Worm (Caenorhabditis elegans) whole organism, L2 larva: ENCODE data around the gene col-169.

Experiments
- C34F6.9 ChIP-seq: fragments of 150-350 bp; optimal IDR thresholded peaks from 2 replicates; lab custom pipeline; 2014; ENCODE audit warnings: missing biosample characterization, missing genetic modification characterization
- F13H6.1 ChIP-seq: sonication (generic microtip); optimal IDR thresholded peaks from 2 replicates; lab custom pipeline; 2016; ENCODE audit warnings: missing genetic modification characterization, missing compliant biosample characterization
- R02D3.7 ChIP-seq: fragments of 150-350 bp; optimal IDR thresholded peaks from 2 replicates; lab custom pipeline; 2014; ENCODE audit warnings: missing biosample characterization, missing genetic modification characterization
- Y55F3AM.14 ChIP-seq: fragments of 200-800 bp; sonication (Bioruptor generic); optimal IDR thresholded peaks from 2 replicates; lab custom pipeline; 2018; ENCODE audit warnings: mild to moderate bottlenecking, missing genetic modification characterization, missing compliant biosample characterization
- ZK546.5 ChIP-seq: sonication (generic microtip); optimal IDR thresholded peaks from 2 replicates; lab custom pipeline; 2017; ENCODE audit warnings: missing biosample characterization, missing genetic modification characterization
- alr-1 ChIP-seq: fragments of 150-350 bp; optimal IDR thresholded peaks from 2 replicates; lab custom pipeline; 2014; ENCODE audit warnings: missing biosample characterization, missing genetic modification characterization
- blmp-1 ChIP-seq: sonication (generic microtip); optimal IDR thresholded peaks from 2 replicates; lab custom pipeline; 2017; ENCODE audit warnings: missing genetic modification characterization, mild to moderate bottlenecking, missing compliant biosample characterization, antibody characterized with exemption, moderate library complexity; ENCODE audit not compliant: insufficient read depth
- ceh-16 ChIP-seq: fragments of 150-350 bp; optimal IDR thresholded peaks from 2 replicates; lab custom pipeline; 2014; ENCODE audit warnings: missing biosample characterization, missing genetic modification characterization
- ceh-82 ChIP-seq: fragments of 150-350 bp; optimal IDR thresholded peaks from 2 replicates; lab custom pipeline; 2014; ENCODE audit warnings: missing biosample characterization, missing genetic modification characterization
- crh-2 ChIP-seq: sonication (generic microtip); optimal IDR thresholded peaks from 2 replicates; lab custom pipeline; 2017; ENCODE audit warnings: missing biosample characterization, missing genetic modification characterization
- dmd-4 ChIP-seq: sonication (generic microtip); optimal IDR thresholded peaks from 2 replicates; lab custom pipeline; 2017; ENCODE audit warnings: missing biosample characterization, missing genetic modification characterization
- egl-27 ChIP-seq: sonication (generic microtip); optimal IDR thresholded peaks from 3 replicates; lab custom pipeline; 2017; ENCODE audit warnings: missing biosample characterization, missing genetic modification reagents, missing genetic modification characterization
- elt-1 ChIP-seq: fragments of 150-350 bp; optimal IDR thresholded peaks from 2 replicates; lab custom pipeline; 2014; ENCODE audit warnings: missing biosample characterization, missing genetic modification characterization
- elt-3 ChIP-seq: sonication (generic microtip); optimal IDR thresholded peaks from 2 replicates; lab custom pipeline; 2017; ENCODE audit warnings: missing biosample characterization, missing genetic modification characterization
- fos-1 ChIP-seq: fragments of 150-350 bp; optimal IDR thresholded peaks from 2 replicates; lab custom pipeline; 2014; ENCODE audit warnings: missing biosample characterization, missing genetic modification characterization
- gmeb-1 ChIP-seq: fragments of 150-350 bp; optimal IDR thresholded peaks from 2 replicates; lab custom pipeline; 2014; ENCODE audit warnings: missing biosample characterization, missing genetic modification characterization
- lin-11 ChIP-seq: fragments of 150-350 bp; sonication (generic microtip); optimal IDR thresholded peaks from 2 replicates; lab custom pipeline; 2014; ENCODE audit warnings: missing biosample characterization, missing genetic modification characterization, inconsistent platforms, mixed read lengths
- lin-13 ChIP-seq: fragments of 150-350 bp; optimal IDR thresholded peaks from 2 replicates; lab custom pipeline; 2014; ENCODE audit warnings: missing biosample characterization, missing genetic modification reagents, missing genetic modification characterization
- lin-39 ChIP-seq: fragments of 150-350 bp; optimal IDR thresholded peaks from 2 replicates; lab custom pipeline; 2014; ENCODE audit warnings: missing biosample characterization, missing genetic modification reagents, missing genetic modification characterization
- lsy-2 ChIP-seq, 2 experiments: fragments of 150-350 bp in 1 of 2; sonication (generic microtip) in 1 of 2; optimal IDR thresholded peaks; 2 replicates each; lab custom pipeline; 2014 to 2017; ENCODE audit warnings: missing biosample characterization in 2 of 2, missing genetic modification characterization in 2 of 2
- mbf-1 ChIP-seq: sonication (generic microtip); optimal IDR thresholded peaks from 2 replicates; lab custom pipeline; 2017; ENCODE audit warnings: missing biosample characterization, missing genetic modification characterization
- nhr-10 ChIP-seq: sonication (generic microtip); optimal IDR thresholded peaks from 2 replicates; lab custom pipeline; 2017; ENCODE audit warnings: missing biosample characterization, missing genetic modification characterization
- nhr-11 ChIP-seq: fragments of 150-350 bp; optimal IDR thresholded peaks from 2 replicates; lab custom pipeline; 2014; ENCODE audit warnings: missing biosample characterization, missing genetic modification characterization
- nhr-21 ChIP-seq: fragments of 150-350 bp; optimal IDR thresholded peaks from 2 replicates; lab custom pipeline; 2014; ENCODE audit warnings: missing biosample characterization, missing genetic modification characterization
- nhr-23 ChIP-seq: fragments of 150-350 bp; optimal IDR thresholded peaks from 2 replicates; lab custom pipeline; 2014; ENCODE audit warnings: missing biosample characterization, missing genetic modification reagents, missing genetic modification characterization
- nhr-25 ChIP-seq: fragments of 150-350 bp; sonication (generic microtip); optimal IDR thresholded peaks from 3 replicates; lab custom pipeline; 2014; ENCODE audit warnings: missing biosample characterization, missing genetic modification characterization
- nhr-77 ChIP-seq: fragments of 150-350 bp; optimal IDR thresholded peaks from 2 replicates; lab custom pipeline; 2014; ENCODE audit warnings: missing biosample characterization, missing genetic modification characterization
- skn-1 ChIP-seq: sonication (generic microtip); optimal IDR thresholded peaks from 2 replicates; lab custom pipeline; 2017; ENCODE audit warnings: missing biosample characterization, missing genetic modification characterization
- sma-3 ChIP-seq: sonication (generic microtip); optimal IDR thresholded peaks from 2 replicates; lab custom pipeline; 2016; ENCODE audit warnings: missing genetic modification reagents, missing genetic modification characterization, missing compliant biosample characterization
- snpc-4 ChIP-seq: fragments of 150-350 bp; optimal IDR thresholded peaks from 2 replicates; lab custom pipeline; 2014; ENCODE audit warnings: missing biosample characterization, missing genetic modification characterization
- unc-55 ChIP-seq: fragments of 150-350 bp; sonication (generic microtip); optimal IDR thresholded peaks from 3 replicates; lab custom pipeline; 2014; ENCODE audit warnings: missing biosample characterization, missing genetic modification reagents, missing genetic modification characterization
- unc-62 ChIP-seq: fragments of 150-350 bp; optimal IDR thresholded peaks from 2 replicates; lab custom pipeline; 2014; ENCODE audit warnings: missing biosample characterization, missing genetic modification reagents, missing genetic modification characterization
- ztf-4 ChIP-seq: fragments of 150-350 bp; optimal IDR thresholded peaks from 2 replicates; lab custom pipeline; 2014; ENCODE audit warnings: missing biosample characterization, missing genetic modification characterization

The col-169 gene

DNA sequence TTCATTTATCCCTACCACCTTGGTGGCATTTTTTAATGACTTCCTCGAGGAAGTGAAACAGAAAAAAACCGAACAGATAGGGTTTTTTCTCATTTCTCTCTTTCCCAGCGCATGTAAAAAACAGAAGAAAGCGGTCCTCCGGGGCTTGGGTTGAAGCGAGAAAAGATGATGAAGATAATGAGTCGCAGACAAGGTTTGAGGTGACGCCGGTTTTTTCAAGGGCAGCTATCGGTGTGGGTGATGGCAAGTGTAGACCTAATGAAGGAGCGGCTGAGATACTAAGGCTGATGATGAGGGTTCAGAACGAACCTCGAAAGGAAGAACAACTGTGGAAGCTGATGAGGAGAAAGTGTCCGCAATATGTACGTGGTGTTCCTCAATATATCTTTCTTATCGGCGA is 8.1 kb upstream of the col-169 start (continued):
- TF ChIP-seq mbf-1 (tag; lab: Kevin White, UChicago) = no peak
- TF ChIP-seq lin-11 (tag; lab: Kevin White, UChicago) = no peak
- TF ChIP-seq sma-3 (GFP tag; lab: Kevin White, UChicago) = peak; percentile 18
- no peak for TF ChIP-seq ceh-82 (tag; lab: Kevin White, UChicago)
- no peak for TF ChIP-seq unc-62 (GFP tag; lab: Kevin White, UChicago)
- TF ChIP-seq nhr-10 (tag; lab: Kevin White, UChicago) = no peak
- TF ChIP-seq ceh-16 (tag; lab: Kevin White, UChicago) = peak; percentile 41
- TF ChIP-seq skn-1 (tag; lab: Kevin White, UChicago) = no peak
- no peak for TF ChIP-seq elt-3 (tag; lab: Kevin White, UChicago)
- peak; percentile 22 for TF ChIP-seq fos-1 (tag; lab: Kevin White, UChicago)
- TF ChIP-seq lin-13 (GFP tag; lab: Kevin White, UChicago) = no peak
- TF ChIP-seq crh-2 (tag; lab: Kevin White, UChicago) = peak; percentile 25
- TF ChIP-seq nhr-77 (tag; lab: Kevin White, UChicago) = no peak
- TF ChIP-seq dmd-4 (tag; lab: Kevin White, UChicago) = no peak
- TF ChIP-seq ZK546.5 (tag; lab: Kevin White, UChicago) = no peak
- TF ChIP-seq gmeb-1 = no peak
- no peak for TF ChIP-seq nhr-11 (tag; lab: Kevin White, UChicago)
- TF ChIP-seq nhr-23 (tag; lab: Kevin White, UChicago) = no peak
- no peak for TF ChIP-seq lin-39 (tag; lab: Kevin White, UChicago)
- no peak for TF ChIP-seq elt-1 (tag; lab: Kevin White, UChicago)
- TF ChIP-seq snpc-4 (tag; lab: Kevin White, UChicago) = no peak
- no peak for TF ChIP-seq C34F6.9
- no peak for TF ChIP-seq R02D3.7
- no peak for TF ChIP-seq unc-55 (GFP tag; lab: Kevin White, UChicago)
- no peak for TF ChIP-seq F13H6.1 (tag; lab: Kevin White, UChicago)
- no peak for TF ChIP-seq ztf-4 (tag; lab: Kevin White, UChicago)

DNA sequence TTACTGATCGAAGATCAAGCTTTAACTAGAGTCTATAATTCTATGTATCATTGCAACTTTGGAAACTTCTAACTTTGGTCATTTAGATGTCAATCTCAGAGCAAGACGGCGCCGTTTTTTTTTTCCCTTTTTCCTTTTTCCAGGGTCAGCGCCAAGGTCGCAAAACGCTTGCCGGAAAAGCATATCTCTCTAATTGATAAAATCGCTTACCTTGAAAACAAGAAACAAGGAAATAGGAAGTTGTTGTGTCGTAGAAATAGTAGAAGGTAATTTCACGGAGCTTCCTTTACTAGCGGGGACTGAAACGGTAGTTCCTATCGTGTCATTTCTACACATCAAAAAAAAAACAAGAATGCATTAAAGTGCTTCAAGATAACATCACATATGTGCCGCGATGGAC is 7.6 kb upstream of the col-169 start:
- TF ChIP-seq elt-1 (tag; lab: Kevin White, UChicago) (no peak), snpc-4 (tag; lab: Kevin White, UChicago) (no peak), sma-3 (GFP tag; lab: Kevin White, UChicago) (no peak)
- TF ChIP-seq, all 48 proteins: peak for 0

- TF ChIP-seq nhr-25 (tag; lab: Kevin White, UChicago) = peak; percentile 59
- TF ChIP-seq ztf-4 (tag; lab: Kevin White, UChicago) = no peak
Observed at ce11 chrX:6323129-6323528, 5.8 kb upstream of the col-169 start, which contains the start of gene col-167. Gene col-167, plus strand, starts transcription at chrX:6323488.

DNA sequence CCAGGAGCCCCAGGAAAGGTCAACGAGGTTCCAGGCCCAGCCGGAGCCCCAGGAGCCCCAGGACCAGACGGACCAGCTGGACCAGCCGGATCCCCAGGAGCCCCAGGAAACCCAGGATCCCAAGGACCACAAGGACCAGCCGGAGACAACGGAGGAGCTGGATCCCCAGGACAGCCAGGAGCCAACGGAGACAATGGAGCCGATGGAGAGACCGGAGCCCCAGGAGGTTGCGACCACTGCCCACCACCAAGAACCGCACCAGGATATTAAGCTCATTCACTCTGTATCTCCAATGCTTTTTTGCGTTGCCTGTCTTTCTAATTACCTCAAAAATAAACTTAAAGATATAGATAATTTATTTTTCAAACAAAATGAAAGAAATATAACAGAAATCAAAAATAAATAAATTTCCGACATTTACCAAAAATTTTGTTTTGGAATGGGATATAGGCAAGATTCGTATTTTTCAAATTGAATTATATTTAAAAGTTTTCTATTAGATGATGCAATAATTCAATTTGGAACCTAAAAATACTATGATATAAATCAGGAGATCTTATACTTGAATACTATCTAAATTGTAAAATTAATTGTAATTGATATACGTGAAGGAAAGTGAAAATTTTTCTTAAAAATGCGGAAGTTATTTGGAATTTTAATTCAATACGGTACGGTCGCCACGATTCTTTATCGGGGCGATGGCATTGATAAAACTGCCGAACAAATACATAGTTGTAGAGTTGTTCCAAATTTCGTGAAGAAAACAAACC is 4.7 kb upstream of the col-169 start:
- TF ChIP-seq nhr-25 (tag; lab: Kevin White, UChicago) = peak; percentile 64
- peak; percentile 44 for TF ChIP-seq Y55F3AM.14 (GFP tag; lab: Kevin White, UChicago)
- peak; percentile 61 for TF ChIP-seq blmp-1
- peak; percentile 19 for TF ChIP-seq nhr-10 (tag; lab: Kevin White, UChicago)

- TF ChIP-seq nhr-77 (tag; lab: Kevin White, UChicago) (no peak), dmd-4 (tag; lab: Kevin White, UChicago) (no peak), R02D3.7 (no peak), alr-1 (no peak)
Observed at ce11 chrX:6326088-6326487, 2.9 kb upstream of the col-169 start, which contains the start of gene col-168. Gene col-168, plus strand, starts transcription at chrX:6326388.

DNA sequence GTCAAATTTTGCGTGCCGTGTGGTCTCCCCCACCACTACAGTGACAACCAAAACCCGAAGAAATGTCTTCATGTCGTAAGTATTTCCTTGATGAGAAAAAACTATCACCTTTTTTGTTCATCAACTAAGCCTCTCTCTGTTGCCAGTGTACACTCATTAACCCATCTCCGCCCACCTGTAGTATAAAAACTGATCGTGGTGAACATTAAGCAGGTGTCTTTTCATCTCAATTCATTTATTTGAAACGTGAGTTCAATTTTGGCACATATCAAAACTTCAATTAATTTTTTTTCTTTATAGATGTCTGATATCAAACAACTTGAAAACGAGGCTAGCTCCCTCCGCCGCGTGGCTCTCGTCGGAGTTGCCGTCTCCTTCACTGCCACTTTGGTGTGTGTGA is 2.4 kb downstream of the col-169 start, which contains the start of gene col-170:
Gene col-170 (plus strand): TSS at position 301 of the 400 bp plus-strand sequence.
- TF ChIP-seq nhr-11 (tag; lab: Kevin White, UChicago) = no peak
- no peak for TF ChIP-seq alr-1
- no peak for TF ChIP-seq nhr-10 (tag; lab: Kevin White, UChicago)
- TF ChIP-seq F13H6.1 (tag; lab: Kevin White, UChicago) = no peak
- TF ChIP-seq nhr-21 (tag; lab: Kevin White, UChicago) = no peak
- TF ChIP-seq egl-27 (tag; lab: Kevin White, UChicago) = no peak
- no peak for TF ChIP-seq lsy-2 (tag; optimal IDR thresholded peaks at IDR 0.05; lab: Kevin White, UChicago)
